Worm (Caenorhabditis elegans) whole organism, L1 larva: ENCODE measurements around the gene spds-1.

Source experiments
- C04F5.9 ChIP-seq: sonication (generic microtip); optimal IDR thresholded peaks from 2 replicates; lab custom pipeline; 2016; ENCODE audit warnings: missing genetic modification characterization, missing compliant biosample characterization
- C16A3.4 ChIP-seq: fragments of 150-350 bp; optimal IDR thresholded peaks from 2 replicates; lab custom pipeline; 2014; ENCODE audit warnings: missing biosample characterization, missing genetic modification characterization
- C34B4.2 ChIP-seq: sonication (generic microtip); optimal IDR thresholded peaks from 2 replicates; lab custom pipeline; 2017; ENCODE audit warnings: mild to moderate bottlenecking, missing genetic modification characterization, missing compliant biosample characterization
- Y116A8C.19 ChIP-seq: sonication (generic microtip); optimal IDR thresholded peaks from 2 replicates; lab custom pipeline; 2016; ENCODE audit warnings: missing compliant biosample characterization, missing genetic modification characterization, borderline replicate concordance
- ceh-8 ChIP-seq: fragments of 200-800 bp; sonication (Bioruptor generic); optimal IDR thresholded peaks from 2 replicates; lab custom pipeline; 2018; ENCODE audit warnings: mild to moderate bottlenecking, missing genetic modification characterization, moderate library complexity, missing compliant biosample characterization
- ceh-82 ChIP-seq, 3 experiments: fragments of 150-350 bp in 1 of 3; sonication (generic microtip) in 2 of 3; optimal IDR thresholded peaks; 2 replicates each; lab custom pipeline; 2014 to 2017; ENCODE audit warnings: missing biosample characterization in 3 of 3, missing genetic modification characterization in 3 of 3
- ceh-88 ChIP-seq: fragments of 200-800 bp; sonication (Bioruptor generic); IDR thresholded peaks from 2 replicates; pipeline ENCODE4 v1.3.6; 2022; ENCODE audit warnings: missing genetic modification characterization, missing compliant biosample characterization
- ceh-90 ChIP-seq: sonication (generic microtip); optimal IDR thresholded peaks from 2 replicates; lab custom pipeline; 2016; ENCODE audit warnings: missing genetic modification characterization, missing compliant biosample characterization
- dpl-1 ChIP-seq, 3 experiments: fragments of 150-350 bp in 2 of 3; sonication (generic microtip) in 1 of 3; optimal IDR thresholded peaks; 2 replicates each; lab custom pipeline; 2014 to 2017; ENCODE audit warnings: missing biosample characterization in 3 of 3, missing genetic modification characterization in 3 of 3, missing genetic modification reagents in 3 of 3
- efl-1 ChIP-seq, 4 experiments: fragments of 150-350 bp; optimal IDR thresholded peaks in 3 of 4; peaks in 1 of 4; 1 replicate in 1 of 4; 2 replicates in 3 of 4; lab custom pipeline; 2014; ENCODE audit warnings: missing biosample characterization in 2 of 4, missing genetic modification characterization in 2 of 4, missing genetic modification reagents in 2 of 4
- elt-2 ChIP-seq: sonication (generic microtip); optimal IDR thresholded peaks from 2 replicates; lab custom pipeline; 2016; ENCODE audit warnings: missing genetic modification characterization, mild to moderate bottlenecking, inconsistent platforms, missing compliant biosample characterization, missing genetic modification reagents
- fkh-4 ChIP-seq: sonication (generic microtip); optimal IDR thresholded peaks from 2 replicates; lab custom pipeline; 2016; ENCODE audit warnings: missing compliant biosample characterization, missing genetic modification characterization, borderline replicate concordance
- fos-1 ChIP-seq: fragments of 150-350 bp; optimal IDR thresholded peaks from 2 replicates; lab custom pipeline; 2014; ENCODE audit warnings: missing biosample characterization, missing genetic modification characterization
- hlh-17 ChIP-seq: fragments of 200-800 bp; sonication (Bioruptor generic); optimal IDR thresholded peaks from 2 replicates; lab custom pipeline; 2018; ENCODE audit warnings: missing genetic modification characterization, mild to moderate bottlenecking, missing compliant biosample characterization, moderate library complexity, borderline replicate concordance
- irx-1 ChIP-seq: sonication (generic microtip); optimal IDR thresholded peaks from 2 replicates; lab custom pipeline; 2016; ENCODE audit warnings: missing genetic modification characterization, missing compliant biosample characterization
- isw-1 ChIP-seq: fragments of 200-800 bp; sonication (Bioruptor generic); IDR thresholded peaks from 2 replicates; pipeline ENCODE4 v1.3.6; 2022; ENCODE audit warnings: missing genetic modification characterization, missing compliant biosample characterization
- lin-13 ChIP-seq: fragments of 150-350 bp; optimal IDR thresholded peaks from 2 replicates; lab custom pipeline; 2014; ENCODE audit warnings: missing biosample characterization, missing genetic modification reagents, missing genetic modification characterization
- lin-14 ChIP-seq: fragments of 200-800 bp; sonication (Bioruptor generic); optimal IDR thresholded peaks from 2 replicates; lab custom pipeline; 2018; ENCODE audit warnings: mild to moderate bottlenecking, missing genetic modification characterization, moderate library complexity, missing compliant biosample characterization
- lin-15B ChIP-seq: fragments of 150-350 bp; sonication (generic microtip); optimal IDR thresholded peaks from 3 replicates; lab custom pipeline; 2014; ENCODE audit warnings: missing biosample characterization, missing genetic modification characterization
- lin-35 ChIP-seq, 2 experiments: fragments of 150-350 bp; optimal IDR thresholded peaks; 2 replicates each; lab custom pipeline; 2014; ENCODE audit warnings: missing biosample characterization in 2 of 2, missing genetic modification characterization in 2 of 2, missing genetic modification reagents in 2 of 2
- lin-39 ChIP-seq: fragments of 150-350 bp; optimal IDR thresholded peaks from 2 replicates; lab custom pipeline; 2014; ENCODE audit warnings: missing biosample characterization, missing genetic modification reagents, missing genetic modification characterization
- lir-3 ChIP-seq: sonication (generic microtip); optimal IDR thresholded peaks from 2 replicates; lab custom pipeline; 2016; ENCODE audit warnings: mild to moderate bottlenecking, missing genetic modification characterization, moderate library complexity, missing compliant biosample characterization; ENCODE audit not compliant: poor library complexity
- mef-2 ChIP-seq: fragments of 150-350 bp; optimal IDR thresholded peaks from 2 replicates; lab custom pipeline; 2014; ENCODE audit warnings: missing biosample characterization, missing genetic modification characterization
- nhr-11 ChIP-seq: fragments of 150-350 bp; optimal IDR thresholded peaks from 2 replicates; lab custom pipeline; 2014; ENCODE audit warnings: missing biosample characterization, missing genetic modification characterization
- nhr-12 ChIP-seq: sonication (generic microtip); optimal IDR thresholded peaks from 2 replicates; lab custom pipeline; 2017; ENCODE audit warnings: missing biosample characterization, missing genetic modification characterization
- nhr-19 ChIP-seq: fragments of 200-800 bp; sonication (Bioruptor generic); conservative IDR thresholded peaks from 2 replicates; pipeline ENCODE4 v1.3.6; 2022; ENCODE audit warnings: missing genetic modification characterization, missing compliant biosample characterization
- nhr-20 ChIP-seq: sonication (generic microtip); optimal IDR thresholded peaks from 2 replicates; lab custom pipeline; 2016; ENCODE audit warnings: mild to moderate bottlenecking, missing genetic modification characterization, missing compliant biosample characterization
- nhr-237 ChIP-seq: fragments of 150-350 bp; optimal IDR thresholded peaks from 2 replicates; lab custom pipeline; 2014; ENCODE audit warnings: missing biosample characterization, missing genetic modification characterization
- nhr-47 ChIP-seq: sonication (generic microtip); optimal IDR thresholded peaks from 2 replicates; lab custom pipeline; 2016; ENCODE audit warnings: mild to moderate bottlenecking, missing genetic modification characterization, moderate library complexity, missing compliant biosample characterization
- nhr-85 ChIP-seq: sonication (generic microtip); peaks from one replicate; lab custom pipeline; 2016; ENCODE audit warnings: missing genetic modification characterization, inconsistent platforms, missing compliant biosample characterization
- nhr-90 ChIP-seq: sonication (generic microtip); optimal IDR thresholded peaks from 2 replicates; lab custom pipeline; 2016; ENCODE audit warnings: mild to moderate bottlenecking, missing genetic modification characterization, missing compliant biosample characterization; ENCODE audit not compliant: poor library complexity
- rnt-1 ChIP-seq: sonication (generic microtip); optimal IDR thresholded peaks from 2 replicates; lab custom pipeline; 2016; ENCODE audit warnings: mild to moderate bottlenecking, missing genetic modification characterization, moderate library complexity, missing compliant biosample characterization
- skn-1 ChIP-seq: fragments of 150-350 bp; optimal IDR thresholded peaks from 2 replicates; lab custom pipeline; 2014; ENCODE audit warnings: missing biosample characterization, missing genetic modification characterization
- snpc-4 ChIP-seq: fragments of 150-350 bp; optimal IDR thresholded peaks from 2 replicates; lab custom pipeline; 2014; ENCODE audit warnings: missing biosample characterization, missing genetic modification characterization
- snu-23 ChIP-seq: sonication (generic microtip); optimal IDR thresholded peaks from 2 replicates; lab custom pipeline; 2016; ENCODE audit warnings: missing genetic modification characterization, missing compliant biosample characterization
- swsn-7 ChIP-seq: sonication (generic microtip); optimal IDR thresholded peaks from 2 replicates; lab custom pipeline; 2016; ENCODE audit warnings: missing genetic modification characterization, missing compliant biosample characterization
- tbx-2 ChIP-seq: sonication (generic microtip); optimal IDR thresholded peaks from 2 replicates; lab custom pipeline; 2016; ENCODE audit warnings: missing genetic modification characterization, missing compliant biosample characterization
- unc-98 ChIP-seq: fragments of 200-800 bp; sonication (Bioruptor generic); IDR thresholded peaks from 2 replicates; pipeline ENCODE4 v1.3.6; 2022; ENCODE audit warnings: missing genetic modification characterization, missing compliant biosample characterization
- xbp-1 ChIP-seq: sonication (generic microtip); optimal IDR thresholded peaks from 2 replicates; lab custom pipeline; 2016; ENCODE audit warnings: missing genetic modification characterization, missing compliant biosample characterization
- zip-4 ChIP-seq: fragments of 200-800 bp; sonication (Bioruptor generic); optimal IDR thresholded peaks from 2 replicates; lab custom pipeline; 2018; ENCODE audit warnings: mild to moderate bottlenecking, missing genetic modification characterization, moderate library complexity, missing compliant biosample characterization
- ztf-11 ChIP-seq, 2 experiments: sonication (generic microtip); optimal IDR thresholded peaks; 2 replicates each; lab custom pipeline; 2016 to 2017; ENCODE audit warnings: missing genetic modification characterization in 2 of 2, missing biosample characterization in 1 of 2, missing compliant biosample characterization in 1 of 2
- ztf-4 ChIP-seq: fragments of 150-350 bp; optimal IDR thresholded peaks from 2 replicates; lab custom pipeline; 2014; ENCODE audit warnings: missing biosample characterization, missing genetic modification characterization

Gene spds-1

DNA sequence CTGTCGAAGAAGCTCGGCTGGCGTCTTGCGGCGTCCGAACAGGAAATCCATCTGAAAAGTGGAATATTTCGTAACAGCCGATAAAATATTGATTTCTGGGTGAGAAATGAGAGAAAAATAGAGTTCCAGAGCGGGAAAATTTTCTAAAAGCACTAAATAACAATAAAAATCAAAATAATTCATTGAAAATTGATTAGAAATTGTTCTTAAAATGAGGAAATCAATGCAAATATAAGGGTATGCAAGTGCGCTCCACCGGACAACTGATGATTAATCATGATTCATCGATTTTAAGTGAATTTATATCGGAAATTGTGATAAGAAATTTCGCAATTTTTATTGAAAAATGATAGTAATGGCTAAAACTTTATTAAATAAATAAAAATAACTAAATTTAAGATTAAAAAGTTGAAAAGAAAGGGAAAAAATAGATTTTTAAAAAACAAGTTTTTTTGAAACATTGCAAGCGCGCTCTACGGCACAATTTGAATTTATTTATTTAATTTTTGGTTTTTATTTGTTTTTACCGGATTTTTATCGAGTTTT is 38.5 kb upstream of the spds-1 start, which contains the start of the genes vps-2 and tiar-2 (continued):
- TF ChIP-seq zip-4 (GFP tag; lab: Kevin White, UChicago): peak; percentile 62
- no peak for TF ChIP-seq lir-3
- TF ChIP-seq isw-1 (GFP tag; lab: Robert Waterston, UW): peak; percentile 67
- TF ChIP-seq skn-1 (tag; lab: Kevin White, UChicago): peak; percentile 74
- TF ChIP-seq ztf-4 (tag; lab: Kevin White, UChicago): no peak
- no peak for TF ChIP-seq mef-2 (tag; lab: Kevin White, UChicago)
- peak; percentile 53 for TF ChIP-seq lin-39 (tag; lab: Kevin White, UChicago)
- TF ChIP-seq Y116A8C.19: no peak
- peak; percentile 93 for TF ChIP-seq lin-14 (GFP tag; lab: Kevin White, UChicago)
- peak; percentile 62 for TF ChIP-seq C16A3.4 (tag; lab: Kevin White, UChicago)
- TF ChIP-seq irx-1 (tag; lab: Kevin White, UChicago): peak; percentile 67

DNA sequence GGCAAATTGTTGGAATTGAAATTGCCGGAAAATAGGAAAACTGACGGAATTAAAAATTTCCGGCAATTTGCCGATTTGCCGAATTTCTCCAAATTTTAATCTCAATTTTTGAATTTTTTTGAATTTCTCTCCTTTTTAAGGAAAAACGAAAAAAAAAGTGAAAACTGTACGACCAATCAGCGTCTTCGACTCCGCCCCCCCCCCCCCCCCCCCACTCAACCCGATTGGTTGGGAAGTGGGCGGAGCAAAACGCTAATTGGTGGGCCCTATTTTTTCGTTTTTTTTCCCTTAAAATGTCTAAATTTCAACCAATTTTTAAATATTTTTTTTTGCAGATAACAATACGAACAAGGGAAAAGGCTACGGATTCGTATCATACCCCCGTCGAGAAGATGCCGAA is 36.8 kb upstream of the spds-1 start:
- TF ChIP-seq nhr-11 (tag; lab: Kevin White, UChicago) (no peak), fkh-4 (tag; lab: Kevin White, UChicago) (no peak), ceh-8 (GFP tag; lab: Kevin White, UChicago) (peak; percentile 16), fos-1 (tag; lab: Kevin White, UChicago) (no peak), lin-39 (tag; lab: Kevin White, UChicago) (no peak)

DNA sequence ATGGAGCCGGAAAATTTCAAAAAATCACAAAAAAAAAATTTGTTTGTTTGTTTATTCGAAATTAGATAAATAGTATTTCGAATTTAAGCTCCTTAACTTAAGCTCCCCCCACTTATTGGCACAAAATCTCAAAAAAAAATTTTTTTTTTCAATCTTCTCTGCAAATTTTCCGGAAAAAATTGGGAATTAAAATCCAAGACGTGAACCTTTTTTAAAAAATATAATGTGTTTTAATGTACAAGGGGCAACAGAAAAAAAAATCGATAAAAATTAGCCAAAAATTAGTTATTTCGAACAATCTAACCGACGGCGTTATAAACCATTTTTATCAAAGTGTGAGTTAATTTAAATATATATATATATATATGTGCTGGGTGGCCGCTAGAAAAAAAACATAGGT is 32.3 kb upstream of the spds-1 start, which contains the start of gene Y46G5A.14:
TSS of gene Y46G5A.14 (plus strand) at position 301 of the 400 bp plus-strand sequence.
- TF ChIP-seq hlh-17 (GFP tag; lab: Kevin White, UChicago) (no peak), elt-2 (tag; lab: Kevin White, UChicago) (no peak), Y116A8C.19 (no peak)

DNA sequence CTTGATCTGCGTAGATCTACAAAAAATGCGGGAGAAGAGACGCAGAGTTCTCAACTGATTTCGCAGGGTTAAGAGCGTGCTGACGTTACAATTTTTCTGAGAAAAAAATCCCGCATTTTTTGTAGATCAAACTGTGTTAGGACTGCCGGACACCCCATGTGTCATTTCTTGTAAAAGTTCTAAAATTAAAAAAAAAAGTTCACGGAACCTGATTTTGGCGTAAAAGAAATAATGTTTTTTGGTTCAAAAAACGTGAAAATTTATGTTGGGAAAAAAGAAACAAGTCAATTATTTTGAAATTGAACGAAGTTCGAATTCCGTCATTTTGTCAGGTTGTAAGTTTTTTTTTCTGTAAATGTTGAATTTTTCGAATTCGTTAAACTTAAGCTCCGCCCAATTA is 30.3 kb upstream of the spds-1 start, which contains the start of gene Y46G5A.34:
TSS of gene Y46G5A.34 (plus strand) at position 301 of the 400 bp plus-strand sequence.
- TF ChIP-seq mef-2 (tag; lab: Kevin White, UChicago) (no peak), hlh-17 (GFP tag; lab: Kevin White, UChicago) (no peak), nhr-20 (tag; lab: Kevin White, UChicago) (no peak), nhr-237 (tag; lab: Kevin White, UChicago) (no peak), elt-2 (tag; lab: Kevin White, UChicago) (no peak), C34B4.2 (no peak), zip-4 (GFP tag; lab: Kevin White, UChicago) (no peak), nhr-12 (tag; lab: Kevin White, UChicago) (no peak), ceh-90 (no peak)

DNA sequence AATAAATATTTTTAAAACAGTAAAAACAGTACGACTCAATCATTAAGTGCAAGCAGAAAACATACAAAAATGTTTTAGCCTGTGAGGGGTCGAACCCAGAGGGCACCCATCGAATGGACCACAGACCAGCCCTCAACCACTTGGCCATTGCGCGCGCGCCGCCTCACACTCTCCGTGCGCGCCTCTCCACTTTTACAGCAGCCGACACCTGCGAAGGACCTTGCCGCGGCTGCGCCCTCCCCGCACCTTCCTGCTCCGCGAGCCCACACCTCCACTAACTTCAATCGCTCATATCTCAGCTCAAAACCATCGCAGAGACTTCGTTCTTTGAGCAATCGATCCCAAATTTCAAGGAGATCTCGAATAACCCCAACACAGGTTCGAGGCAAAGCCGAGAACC is 28.3 kb upstream of the spds-1 start:
- peak; percentile 81 for TF ChIP-seq swsn-7
- peak; percentile 71 for TF ChIP-seq nhr-20 (tag; lab: Kevin White, UChicago)
- TF ChIP-seq nhr-90 (tag; lab: Kevin White, UChicago): peak; percentile 70
- TF ChIP-seq efl-1 (optimal IDR thresholded peaks at IDR 0.05; lab: Kevin White, UChicago): peak; percentile 29 to 56
- peak; percentile 29 to 95 for TF ChIP-seq efl-1 (GFP tag; optimal IDR thresholded peaks at IDR 0.05 in 1 of 2; lab: Kevin White, UChicago)
- TF ChIP-seq xbp-1 (tag; lab: Kevin White, UChicago): peak; percentile 58
- peak; percentile 35 for TF ChIP-seq skn-1 (tag; lab: Kevin White, UChicago)
- TF ChIP-seq nhr-19: peak; percentile 86
- peak; percentile 37 to 48 for TF ChIP-seq lin-35 (GFP tag; optimal IDR thresholded peaks at IDR 0.05; lab: Kevin White, UChicago)
- peak; percentile 97 for TF ChIP-seq snpc-4 (tag; lab: Kevin White, UChicago)
- peak; percentile 92 for TF ChIP-seq rnt-1 (tag; lab: Kevin White, UChicago)
- peak; percentile 54; the same call in 1 of the 2 replicates for TF ChIP-seq ceh-88 (GFP tag; lab: Robert Waterston, UW)
- TF ChIP-seq C04F5.9: peak; percentile 27
- peak; percentile 69 for TF ChIP-seq tbx-2
- peak; percentile 64 for TF ChIP-seq nhr-85 (tag; lab: Kevin White, UChicago)
- TF ChIP-seq ceh-82 (tag; optimal IDR thresholded peaks at IDR 0.05; lab: Kevin White, UChicago): peak; percentile 46 to 72 (median 56)
- TF ChIP-seq dpl-1 (GFP tag; optimal IDR thresholded peaks at IDR 0.05; lab: Kevin White, UChicago): peak in 2 of 3 experiments; percentile 19 to 36
- TF ChIP-seq unc-98 (GFP tag; lab: Robert Waterston, UW): 0 out of 2 replicates have a peak, but pooled peaks have one; percentile 29
- peak in 1 of 2 experiments; percentile 44 for TF ChIP-seq ztf-11 (tag; optimal IDR thresholded peaks at IDR 0.05; lab: Kevin White, UChicago)
- peak; percentile 98 for TF ChIP-seq lin-13 (GFP tag; lab: Kevin White, UChicago)
- peak; percentile 59 for TF ChIP-seq lin-15B (tag; lab: Kevin White, UChicago)
- peak; percentile 80 for TF ChIP-seq snu-23
- peak; percentile 84 for TF ChIP-seq nhr-47 (tag; lab: Kevin White, UChicago)
